Fruit fly (Drosophila melanogaster): ENCODE results near the gene CG18476.
A peak's percentile ranks its signal among the peaks of the same experiment; 100 is the strongest.

Gene CG18476

dm6 chr3R:11678016-11678415 lies at the start of gene CG18476 (continued):
- peak; percentile 81; the same call in 2 of the 3 replicates for TF ChIP-seq C15 (GFP tag; IDR thresholded peaks at IDR 0.05)
- no peak; the same call in 2 of the 4 replicates for TF ChIP-seq Gug (GFP tag; IDR thresholded peaks at IDR 0.05)
- no peak for TF ChIP-seq cg (GFP tag; optimal IDR thresholded peaks at IDR 0.05)
- TF ChIP-seq YL-1 (GFP tag; optimal IDR thresholded peaks at IDR 0.05): peak; percentile 69
- TF ChIP-seq Oli (tag; optimal IDR thresholded peaks at IDR 0.05): peak; percentile 91
- peak; percentile 90 for TF ChIP-seq CG11247 (GFP tag; IDR thresholded peaks at IDR 0.05)
- TF ChIP-seq CG1602 (GFP tag; optimal IDR thresholded peaks at IDR 0.05): peak; percentile 85
- TF ChIP-seq Poxn (GFP tag; IDR thresholded peaks at IDR 0.05): peak; percentile 71
- TF ChIP-seq PHDP (tag; optimal IDR thresholded peaks at IDR 0.05): peak; percentile 94
- TF ChIP-seq CG9876 (GFP tag; optimal IDR thresholded peaks at IDR 0.05): no peak
- TF ChIP-seq dati (GFP tag; IDR thresholded peaks at IDR 0.05): peak; percentile 35; the same call in 1 of the 2 replicates
- TF ChIP-seq CG13424 (tag; optimal IDR thresholded peaks at IDR 0.05): peak; percentile 95
- no peak for TF ChIP-seq CG34224 (GFP tag; IDR thresholded peaks at IDR 0.05; ENCODE audit: partially characterized antibody)
- TF ChIP-seq fd3F (GFP tag; optimal IDR thresholded peaks at IDR 0.05): peak; percentile 90
- no peak for TF ChIP-seq zen2 (GFP tag; IDR thresholded peaks at IDR 0.05; ENCODE audit: partially characterized antibody)
- peak; percentile 25 for TF ChIP-seq wek (GFP tag; optimal IDR thresholded peaks at IDR 0.05)
- peak; percentile 26 for TF ChIP-seq BEAF-32 (GFP tag; optimal IDR thresholded peaks at IDR 0.05)
- no peak for TF ChIP-seq pfk (GFP tag; optimal IDR thresholded peaks at IDR 0.05)
- TF ChIP-seq hkb (optimal IDR thresholded peaks at IDR 0.05): no peak
- peak; percentile 94 for TF ChIP-seq hkb (GFP tag; IDR thresholded peaks at IDR 0.05)
- peak; percentile 92 for TF ChIP-seq dmrt11E (tag; optimal IDR thresholded peaks at IDR 0.05)
- TF ChIP-seq fd64A (GFP tag; optimal IDR thresholded peaks at IDR 0.05): no peak
- peak; percentile 37 for TF ChIP-seq pnt (GFP tag; optimal IDR thresholded peaks at IDR 0.05)
- peak; percentile 76 for TF ChIP-seq CrebB (tag; optimal IDR thresholded peaks at IDR 0.05)
- TF ChIP-seq stwl (tag; optimal IDR thresholded peaks at IDR 0.05): peak; percentile 68
- TF ChIP-seq wor (GFP tag; IDR thresholded peaks at IDR 0.05): peak; percentile 85
- TF ChIP-seq CG33213 (GFP tag; optimal IDR thresholded peaks at IDR 0.05): peak; percentile 45
- TF ChIP-seq emc (GFP tag; optimal IDR thresholded peaks at IDR 0.05): peak; percentile 42
- peak; percentile 57 for TF ChIP-seq corto (GFP tag; optimal IDR thresholded peaks at IDR 0.05)
- TF ChIP-seq CG10209 (GFP tag; optimal IDR thresholded peaks at IDR 0.05): peak; percentile 89
- peak; percentile 64 for TF ChIP-seq Lhr (GFP tag; optimal IDR thresholded peaks at IDR 0.05)
- TF ChIP-seq tup (GFP tag; optimal IDR thresholded peaks at IDR 0.05): peak; percentile 24
- TF ChIP-seq tin (GFP tag; optimal IDR thresholded peaks at IDR 0.05): peak; percentile 89
- TF ChIP-seq sr (GFP tag; IDR thresholded peaks at IDR 0.05): peak; percentile 54; the same call in 1 of the 3 replicates
- peak; percentile 91 for TF ChIP-seq CG15601 (tag; optimal IDR thresholded peaks at IDR 0.05)
- TF ChIP-seq Max (GFP tag; optimal IDR thresholded peaks at IDR 0.05): peak; percentile 81
- TF ChIP-seq CG14860 (GFP tag; IDR thresholded peaks at IDR 0.05; ENCODE audit: partially characterized antibody): no peak
- TF ChIP-seq schlank (tag; optimal IDR thresholded peaks at IDR 0.05): peak; percentile 60
- TF ChIP-seq CG2678 (tag; optimal IDR thresholded peaks at IDR 0.05): peak; percentile 95
- TF ChIP-seq lilli (GFP tag; optimal IDR thresholded peaks at IDR 0.05): peak; percentile 87
- peak; percentile 91 for TF ChIP-seq Hmr (GFP tag; optimal IDR thresholded peaks at IDR 0.05)
- TF ChIP-seq otp (GFP tag; IDR thresholded peaks at IDR 0.05): peak; percentile 75; the same call in 2 of the 3 replicates
- TF ChIP-seq CG4854 (GFP tag; optimal IDR thresholded peaks at IDR 0.05): peak; percentile 67
- peak; percentile 95 for TF ChIP-seq sob (GFP tag; IDR thresholded peaks at IDR 0.05)
- TF ChIP-seq knrl (GFP tag; IDR thresholded peaks at IDR 0.05; ENCODE audit: partially characterized antibody): no peak
- peak; percentile 79 for TF ChIP-seq CG1024 (GFP tag; IDR thresholded peaks at IDR 0.05)
- TF ChIP-seq croc (GFP tag; conservative IDR thresholded peaks at IDR 0.05): peak; percentile 92
- TF ChIP-seq Chrac-16 (GFP tag; optimal IDR thresholded peaks at IDR 0.05): peak; percentile 88
- peak; percentile 90 for TF ChIP-seq Ets65A (GFP tag)
- no peak for TF ChIP-seq CG12769 (tag; optimal IDR thresholded peaks at IDR 0.05)
